Worm (Caenorhabditis elegans) whole organism, L3 larva: ENCODE data around the gene htrl-1.

ENCODE experiments used
- R02D3.7 ChIP-seq: fragments of 150-350 bp; optimal IDR thresholded peaks from 2 replicates; lab custom pipeline; 2014; ENCODE audit warnings: missing biosample characterization, missing genetic modification characterization
- aly-2 ChIP-seq: fragments of 150-350 bp; optimal IDR thresholded peaks from 2 replicates; lab custom pipeline; 2014; ENCODE audit warnings: missing biosample characterization, missing genetic modification characterization
- ceh-16 ChIP-seq: sonication (generic microtip); optimal IDR thresholded peaks from 2 replicates; lab custom pipeline; 2017; ENCODE audit warnings: missing biosample characterization, missing genetic modification characterization
- ceh-82 ChIP-seq: fragments of 150-350 bp; optimal IDR thresholded peaks from 2 replicates; lab custom pipeline; 2014; ENCODE audit warnings: missing biosample characterization, missing genetic modification characterization
- daf-12 ChIP-seq: fragments of 150-350 bp; optimal IDR thresholded peaks from 2 replicates; lab custom pipeline; 2014; ENCODE audit warnings: missing biosample characterization, missing genetic modification reagents, missing genetic modification characterization
- egl-27 ChIP-seq: sonication (generic microtip); optimal IDR thresholded peaks from 4 replicates; lab custom pipeline; 2017; ENCODE audit warnings: missing biosample characterization, missing genetic modification reagents, missing genetic modification characterization
- egl-5 ChIP-seq: fragments of 150-350 bp; optimal IDR thresholded peaks from 2 replicates; lab custom pipeline; 2017; ENCODE audit warnings: missing biosample characterization, missing genetic modification reagents, missing genetic modification characterization, inconsistent platforms
- elt-1 ChIP-seq: fragments of 150-350 bp; optimal IDR thresholded peaks from 2 replicates; lab custom pipeline; 2014; ENCODE audit warnings: missing biosample characterization, missing genetic modification characterization
- elt-2 ChIP-seq: sonication (generic microtip); optimal IDR thresholded peaks from 2 replicates; lab custom pipeline; 2016; ENCODE audit warnings: missing genetic modification reagents, mild to moderate bottlenecking, missing genetic modification characterization, missing compliant biosample characterization
- elt-3 ChIP-seq, 3 experiments: fragments of 150-350 bp in 1 of 3; sonication (generic microtip) in 2 of 3; optimal IDR thresholded peaks; 2 replicates in 2 of 3; 4 replicates in 1 of 3; lab custom pipeline; 2014 to 2017; ENCODE audit warnings: missing biosample characterization in 3 of 3, missing genetic modification characterization in 3 of 3
- fkh-10 ChIP-seq: sonication (generic microtip); optimal IDR thresholded peaks from 2 replicates; lab custom pipeline; 2017; ENCODE audit warnings: missing biosample characterization, missing genetic modification reagents, missing genetic modification characterization
- fkh-2 ChIP-seq: fragments of 150-350 bp; optimal IDR thresholded peaks from 2 replicates; lab custom pipeline; 2014; ENCODE audit warnings: missing biosample characterization, missing genetic modification reagents, missing genetic modification characterization
- jun-1 ChIP-seq: fragments of 150-350 bp; optimal IDR thresholded peaks from 2 replicates; lab custom pipeline; 2014; ENCODE audit warnings: missing biosample characterization, missing genetic modification reagents, missing genetic modification characterization
- lin-39 ChIP-seq: fragments of 150-350 bp; optimal IDR thresholded peaks from 2 replicates; lab custom pipeline; 2018; ENCODE audit warnings: missing biosample characterization, missing genetic modification reagents, missing genetic modification characterization
- lsy-12 ChIP-seq: sonication (generic microtip); optimal IDR thresholded peaks from 2 replicates; lab custom pipeline; 2016; ENCODE audit warnings: mild to moderate bottlenecking, missing genetic modification characterization, missing compliant biosample characterization
- mdl-1 ChIP-seq: fragments of 150-350 bp; optimal IDR thresholded peaks from 2 replicates; lab custom pipeline; 2014; ENCODE audit warnings: missing biosample characterization, missing genetic modification characterization
- mml-1 ChIP-seq: fragments of 150-350 bp; sonication (generic microtip); optimal IDR thresholded peaks from 3 replicates; lab custom pipeline; 2014; ENCODE audit warnings: missing biosample characterization, missing genetic modification characterization
- nhr-11 ChIP-seq: fragments of 150-350 bp; optimal IDR thresholded peaks from 2 replicates; lab custom pipeline; 2014; ENCODE audit warnings: missing biosample characterization, missing genetic modification characterization
- nhr-12 ChIP-seq: fragments of 150-350 bp; optimal IDR thresholded peaks from 2 replicates; lab custom pipeline; 2014; ENCODE audit warnings: missing biosample characterization, missing genetic modification characterization
- nhr-23 ChIP-seq: fragments of 150-350 bp; optimal IDR thresholded peaks from 2 replicates; lab custom pipeline; 2014; ENCODE audit warnings: missing biosample characterization, missing genetic modification reagents, missing genetic modification characterization
- nhr-237 ChIP-seq: fragments of 150-350 bp; optimal IDR thresholded peaks from 2 replicates; lab custom pipeline; 2014; ENCODE audit warnings: missing biosample characterization, missing genetic modification characterization
- nhr-25 ChIP-seq: sonication (generic microtip); optimal IDR thresholded peaks from 2 replicates; lab custom pipeline; 2017; ENCODE audit warnings: missing biosample characterization, missing genetic modification characterization
- nhr-43 ChIP-seq: sonication (generic microtip); optimal IDR thresholded peaks from 2 replicates; lab custom pipeline; 2016; ENCODE audit warnings: mild to moderate bottlenecking, missing genetic modification characterization, missing compliant biosample characterization; ENCODE audit not compliant: poor library complexity, severe bottlenecking
- nhr-76 ChIP-seq: fragments of 150-350 bp; sonication (generic microtip); optimal IDR thresholded peaks from 5 replicates; lab custom pipeline; 2014; ENCODE audit warnings: missing biosample characterization, missing genetic modification characterization
- nhr-77 ChIP-seq: fragments of 150-350 bp; optimal IDR thresholded peaks from 2 replicates; lab custom pipeline; 2014; ENCODE audit warnings: missing biosample characterization, missing genetic modification characterization
- pha-4 ChIP-seq: fragments of 150-350 bp; optimal IDR thresholded peaks from 2 replicates; lab custom pipeline; 2014; ENCODE audit warnings: missing biosample characterization, missing genetic modification reagents, missing genetic modification characterization
- pqm-1 ChIP-seq: fragments of 150-350 bp; optimal IDR thresholded peaks from 2 replicates; lab custom pipeline; 2017; ENCODE audit warnings: missing biosample characterization, missing genetic modification characterization, inconsistent platforms
- skn-1 ChIP-seq: fragments of 150-350 bp; optimal IDR thresholded peaks from 2 replicates; lab custom pipeline; 2014; ENCODE audit warnings: missing biosample characterization, missing genetic modification characterization
- tbx-2 ChIP-seq: sonication (generic microtip); optimal IDR thresholded peaks from 2 replicates; lab custom pipeline; 2016; ENCODE audit warnings: mild to moderate bottlenecking, missing genetic modification characterization, missing compliant biosample characterization
- unc-39 ChIP-seq: sonication (generic microtip); optimal IDR thresholded peaks from 4 replicates; lab custom pipeline; 2017; ENCODE audit warnings: missing biosample characterization, missing genetic modification characterization
- unc-62 ChIP-seq: fragments of 150-350 bp; sonication (generic microtip); optimal IDR thresholded peaks from 4 replicates; lab custom pipeline; 2014; ENCODE audit warnings: missing biosample characterization, missing genetic modification reagents, missing genetic modification characterization
- zag-1 ChIP-seq: fragments of 150-350 bp; optimal IDR thresholded peaks from 2 replicates; lab custom pipeline; 2014; ENCODE audit warnings: missing biosample characterization, missing genetic modification characterization
- ztf-11 ChIP-seq: fragments of 150-350 bp; optimal IDR thresholded peaks from 2 replicates; lab custom pipeline; 2014; ENCODE audit warnings: missing biosample characterization, missing genetic modification characterization

htrl-1 gene

ce11 chrV:11534495-11535189 is 38.5 kb upstream of the htrl-1 start:
- TF ChIP-seq ztf-11 (no peak), jun-1 (tag; lab: Kevin White, UChicago) (peak; percentile 49), mdl-1 (tag; lab: Kevin White, UChicago) (no peak), nhr-77 (tag; lab: Kevin White, UChicago) (no peak), lin-39 (tag; lab: Kevin White, UChicago) (no peak), nhr-12 (tag; lab: Kevin White, UChicago) (no peak), nhr-237 (tag; lab: Kevin White, UChicago) (no peak), aly-2 (tag; lab: Kevin White, UChicago) (no peak), nhr-25 (peak; percentile 34), fkh-10 (GFP tag; lab: Kevin White, UChicago) (no peak), mml-1 (no peak), tbx-2 (no peak), elt-1 (tag; lab: Kevin White, UChicago) (no peak), ceh-16 (tag; lab: Kevin White, UChicago) (no peak), pqm-1 (tag; lab: Kevin White, UChicago) (peak; percentile 96), elt-3 (tag; optimal IDR thresholded peaks at IDR 0.05; lab: Kevin White, UChicago) (peak in 1 of 3 experiments; percentile 30), fkh-2 (no peak), elt-2 (tag; lab: Kevin White, UChicago) (peak; percentile 92), skn-1 (tag; lab: Kevin White, UChicago) (no peak), nhr-43 (tag; lab: Kevin White, UChicago) (peak; percentile 65), daf-12 (tag; lab: Kevin White, UChicago) (no peak), pha-4 (tag; lab: Kevin White, UChicago) (peak; percentile 13), nhr-11 (tag; lab: Kevin White, UChicago) (no peak), nhr-23 (tag; lab: Kevin White, UChicago) (peak; percentile 24), zag-1 (tag; lab: Kevin White, UChicago) (no peak)

ce11 chrV:11533365-11533949 is 37.3 kb upstream of the htrl-1 start:
- no peak for TF ChIP-seq unc-39 (tag; lab: Kevin White, UChicago)
- TF ChIP-seq lsy-12 (tag; lab: Kevin White, UChicago) = no peak
- TF ChIP-seq elt-1 (tag; lab: Kevin White, UChicago) = peak; percentile 41

- TF ChIP-seq jun-1 (tag; lab: Kevin White, UChicago) = no peak
- TF ChIP-seq nhr-76 = no peak
- TF ChIP-seq tbx-2 = peak; percentile 7
- TF ChIP-seq elt-1 (tag; lab: Kevin White, UChicago) = peak; percentile 53
- no peak for TF ChIP-seq ceh-82 (tag; lab: Kevin White, UChicago)
- TF ChIP-seq nhr-23 (tag; lab: Kevin White, UChicago) = peak; percentile 81
- no peak for TF ChIP-seq egl-5 (tag; lab: Kevin White, UChicago)
- no peak for TF ChIP-seq lsy-12 (tag; lab: Kevin White, UChicago)
- peak; percentile 5 for TF ChIP-seq egl-27 (tag; lab: Kevin White, UChicago)
- peak; percentile 95 for TF ChIP-seq nhr-25
- TF ChIP-seq nhr-43 (tag; lab: Kevin White, UChicago) = peak; percentile 60
Measured at ce11 chrV:11532964-11533363, 36.8 kb upstream of the htrl-1 start.

- TF ChIP-seq unc-62 (GFP tag; lab: Kevin White, UChicago) (no peak), R02D3.7 (tag; lab: Kevin White, UChicago) (no peak)
Measured at ce11 chrV:11532535-11532853, 36.3 kb upstream of the htrl-1 start.
